Worm (Caenorhabditis elegans) whole organism, mixed stage, embryonic: ENCODE measurements around the gene F19B10.6.

Experiments
- M03D4.4 ChIP-seq: sonication (generic microtip); optimal IDR thresholded peaks from 2 replicates; lab custom pipeline; 2017; ENCODE audit warnings: mild to moderate bottlenecking, missing genetic modification characterization, missing compliant biosample characterization
- bed-3 ChIP-seq: fragments of 200-800 bp; sonication (Bioruptor generic); optimal IDR thresholded peaks from 3 replicates; lab custom pipeline; 2018; ENCODE audit warnings: mild to moderate bottlenecking, missing genetic modification characterization, moderate library complexity, missing compliant biosample characterization
- ceh-83 ChIP-seq: fragments of 200-800 bp; sonication (Bioruptor generic); optimal IDR thresholded peaks from 2 replicates; lab custom pipeline; 2018; ENCODE audit warnings: mild to moderate bottlenecking, missing genetic modification characterization, missing compliant biosample characterization
- ces-1 ChIP-seq: fragments of 150-350 bp; optimal IDR thresholded peaks from 2 replicates; lab custom pipeline; 2014; ENCODE audit warnings: missing biosample characterization, missing genetic modification reagents, missing genetic modification characterization
- cnd-1 ChIP-seq: fragments of 200-800 bp; sonication (Bioruptor generic); optimal IDR thresholded peaks from 2 replicates; lab custom pipeline; 2018; ENCODE audit warnings: mild to moderate bottlenecking, missing genetic modification characterization, missing compliant biosample characterization
- drap-1 ChIP-seq: fragments of 200-800 bp; sonication (Bioruptor generic); optimal IDR thresholded peaks from 3 replicates; lab custom pipeline; 2018; ENCODE audit warnings: mild to moderate bottlenecking, missing genetic modification characterization, missing compliant biosample characterization
- elt-1 ChIP-seq: sonication (generic microtip); optimal IDR thresholded peaks from 2 replicates; lab custom pipeline; 2017; ENCODE audit warnings: missing genetic modification characterization, mild to moderate bottlenecking, missing compliant biosample characterization, antibody characterized with exemption, moderate library complexity, borderline replicate concordance; ENCODE audit not compliant: insufficient read depth
- elt-3 ChIP-seq: fragments of 150-350 bp; optimal IDR thresholded peaks from 2 replicates; lab custom pipeline; 2014; ENCODE audit warnings: missing biosample characterization, missing genetic modification characterization
- flh-1 ChIP-seq: fragments of 200-800 bp; sonication (Bioruptor generic); optimal IDR thresholded peaks from 2 replicates; lab custom pipeline; 2018; ENCODE audit warnings: mild to moderate bottlenecking, missing genetic modification characterization, moderate library complexity, missing compliant biosample characterization
- ham-2 ChIP-seq: fragments of 200-800 bp; sonication (Bioruptor generic); optimal IDR thresholded peaks from 2 replicates; lab custom pipeline; 2018; ENCODE audit warnings: mild to moderate bottlenecking, missing genetic modification characterization, missing compliant biosample characterization
- hlh-1 ChIP-seq: fragments of 150-350 bp; optimal IDR thresholded peaks from 2 replicates; lab custom pipeline; 2014; ENCODE audit warnings: missing biosample characterization, missing genetic modification reagents, missing genetic modification characterization
- lin-13 ChIP-seq: fragments of 150-350 bp; optimal IDR thresholded peaks from 2 replicates; lab custom pipeline; 2014; ENCODE audit warnings: missing biosample characterization, missing genetic modification characterization
- lin-32 ChIP-seq: fragments of 200-800 bp; sonication (Bioruptor generic); optimal IDR thresholded peaks from 2 replicates; lab custom pipeline; 2018; ENCODE audit warnings: mild to moderate bottlenecking, missing genetic modification characterization, missing compliant biosample characterization
- lsy-2 ChIP-seq: fragments of 150-350 bp; optimal IDR thresholded peaks from 2 replicates; lab custom pipeline; 2014; ENCODE audit warnings: missing biosample characterization, missing genetic modification characterization
- mep-1 ChIP-seq: fragments of 150-350 bp; optimal IDR thresholded peaks from 2 replicates; lab custom pipeline; 2017; ENCODE audit warnings: missing biosample characterization, missing genetic modification reagents, missing genetic modification characterization, inconsistent platforms
- mls-2 ChIP-seq: sonication (generic microtip); optimal IDR thresholded peaks from 2 replicates; lab custom pipeline; 2016; ENCODE audit warnings: mild to moderate bottlenecking, missing genetic modification characterization, moderate library complexity, missing compliant biosample characterization
- nhr-12 ChIP-seq: fragments of 150-350 bp; optimal IDR thresholded peaks from 2 replicates; lab custom pipeline; 2014; ENCODE audit warnings: missing biosample characterization, missing genetic modification characterization
- nhr-2 ChIP-seq: fragments of 150-350 bp; optimal IDR thresholded peaks from 2 replicates; lab custom pipeline; 2014; ENCODE audit warnings: missing biosample characterization, missing genetic modification characterization
- nhr-237 ChIP-seq: fragments of 150-350 bp; optimal IDR thresholded peaks from 2 replicates; lab custom pipeline; 2014; ENCODE audit warnings: missing biosample characterization, missing genetic modification characterization
- nhr-76 ChIP-seq: sonication (generic microtip); optimal IDR thresholded peaks from 2 replicates; lab custom pipeline; 2017; ENCODE audit warnings: missing biosample characterization, missing genetic modification characterization
- pha-4 ChIP-seq: fragments of 150-350 bp; optimal IDR thresholded peaks from 2 replicates; lab custom pipeline; 2018; ENCODE audit warnings: missing biosample characterization, missing genetic modification reagents, missing genetic modification characterization
- sem-2 ChIP-seq: fragments of 200-800 bp; sonication (Bioruptor generic); optimal IDR thresholded peaks from 2 replicates; lab custom pipeline; 2018; ENCODE audit warnings: mild to moderate bottlenecking, missing genetic modification characterization, missing compliant biosample characterization
- snpc-4 ChIP-seq: fragments of 150-350 bp; optimal IDR thresholded peaks from 2 replicates; lab custom pipeline; 2014; ENCODE audit warnings: missing biosample characterization, missing genetic modification characterization
- sptf-1 ChIP-seq: sonication (generic microtip); optimal IDR thresholded peaks from 2 replicates; lab custom pipeline; 2017; ENCODE audit warnings: mild to moderate bottlenecking, missing genetic modification characterization, moderate library complexity, missing compliant biosample characterization
- tbx-8 ChIP-seq: fragments of 200-800 bp; sonication (Bioruptor generic); optimal IDR thresholded peaks from 2 replicates; lab custom pipeline; 2018; ENCODE audit warnings: mild to moderate bottlenecking, missing genetic modification characterization, moderate library complexity, missing compliant biosample characterization
- unc-62 ChIP-seq: fragments of 150-350 bp; optimal IDR thresholded peaks from 2 replicates; lab custom pipeline; 2014; ENCODE audit warnings: missing biosample characterization, missing genetic modification reagents, missing genetic modification characterization
- zip-8 ChIP-seq: fragments of 150-350 bp; optimal IDR thresholded peaks from 2 replicates; lab custom pipeline; 2014; ENCODE audit warnings: missing biosample characterization, missing genetic modification characterization
- ztf-11 ChIP-seq: fragments of 150-350 bp; optimal IDR thresholded peaks from 2 replicates; lab custom pipeline; 2014; ENCODE audit warnings: missing biosample characterization, missing genetic modification characterization

The F19B10.6 gene

DNA sequence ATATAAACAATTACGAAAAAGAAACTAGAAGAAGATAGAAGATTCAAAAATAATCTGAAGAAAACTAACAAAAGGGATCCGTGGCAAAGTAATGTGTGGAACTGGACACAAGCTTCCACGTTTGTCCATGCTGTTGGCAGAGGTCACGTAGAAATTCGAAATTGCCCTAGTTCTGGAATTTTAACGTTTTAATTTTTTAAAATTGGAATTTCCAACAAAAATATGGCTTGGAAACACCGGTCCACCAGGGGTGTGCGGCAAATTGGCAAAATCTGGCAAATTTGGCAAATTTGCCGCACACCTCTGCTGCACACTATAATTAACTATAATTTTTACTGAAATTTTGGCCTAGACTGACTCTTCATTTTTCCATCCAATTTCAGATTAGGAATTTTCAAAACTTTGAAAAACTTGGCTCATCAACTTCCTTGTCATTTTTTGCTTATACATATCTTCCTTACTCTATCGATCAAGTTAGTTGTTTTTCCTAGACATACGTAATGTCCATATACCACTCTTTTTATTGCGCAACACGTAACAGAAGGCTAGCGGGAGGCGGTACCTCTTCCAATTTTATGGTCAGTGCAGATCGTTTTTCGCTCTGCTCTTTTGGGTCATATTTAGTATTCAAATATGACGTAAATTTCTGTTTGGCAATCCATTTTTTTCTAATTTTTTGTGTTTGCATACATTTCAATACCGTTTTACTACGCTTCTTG lies 17.8 kb upstream of the F19B10.6 start, which contains the start of gene F19B10.10:
Gene F19B10.10 (minus strand): TSS at position 51 of the 719 bp plus-strand sequence.
- TF ChIP-seq cnd-1 (tag; lab: Kevin White, UChicago) (no peak), zip-8 (peak; percentile 92), drap-1 (no peak), nhr-2 (tag; lab: Kevin White, UChicago) (no peak), snpc-4 (tag; lab: Kevin White, UChicago) (no peak)

DNA sequence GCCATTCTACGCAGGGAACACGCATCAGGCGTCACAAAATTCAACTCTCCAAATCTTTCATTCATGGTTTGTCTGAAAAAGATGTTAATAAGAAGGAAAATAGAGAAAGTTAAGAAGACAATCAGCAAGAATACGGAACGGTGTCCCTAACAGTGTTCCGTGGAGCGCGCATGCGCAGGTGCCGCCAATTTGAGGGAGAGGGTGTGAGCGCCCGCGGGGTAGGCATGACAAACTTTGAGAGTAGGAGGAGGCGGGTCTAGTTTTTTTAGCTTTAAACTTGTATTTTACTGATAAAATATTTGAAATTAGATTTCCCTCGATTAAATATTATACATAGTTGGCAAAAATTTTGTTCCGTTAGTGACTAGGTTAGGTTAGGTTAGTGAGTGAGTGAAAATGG lies 16.7 kb upstream of the F19B10.6 start:
- no peak for TF ChIP-seq mep-1 (tag; lab: Kevin White, UChicago)
- TF ChIP-seq lin-32 = no peak
- TF ChIP-seq snpc-4 (tag; lab: Kevin White, UChicago) = no peak
- no peak for TF ChIP-seq flh-1 (GFP tag; lab: Kevin White, UChicago)
- TF ChIP-seq lsy-2 = no peak
- no peak for TF ChIP-seq pha-4
- TF ChIP-seq hlh-1 (tag; lab: Kevin White, UChicago) = no peak

DNA sequence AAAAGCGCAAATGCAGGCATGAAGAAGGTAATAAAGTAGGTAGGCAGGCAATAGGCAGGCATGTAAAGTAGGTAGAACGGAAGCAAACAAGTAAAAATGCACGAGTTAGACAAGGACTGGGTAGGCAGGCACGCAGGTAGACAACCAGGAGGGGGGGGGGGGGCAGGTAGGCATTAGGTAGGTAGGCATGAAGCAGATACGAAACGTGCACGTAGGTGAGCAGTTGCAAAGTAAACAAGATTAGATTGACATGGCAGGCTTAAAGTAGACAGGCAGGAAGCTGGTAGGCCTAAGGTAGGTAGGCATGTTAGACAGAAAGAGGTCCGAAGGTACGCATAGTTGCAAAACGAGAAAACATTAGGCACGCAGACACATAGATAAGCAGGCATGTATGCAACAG lies 15.3 kb upstream of the F19B10.6 start:
- TF ChIP-seq ham-2 (no peak), nhr-237 (no peak), ceh-83 (no peak)

DNA sequence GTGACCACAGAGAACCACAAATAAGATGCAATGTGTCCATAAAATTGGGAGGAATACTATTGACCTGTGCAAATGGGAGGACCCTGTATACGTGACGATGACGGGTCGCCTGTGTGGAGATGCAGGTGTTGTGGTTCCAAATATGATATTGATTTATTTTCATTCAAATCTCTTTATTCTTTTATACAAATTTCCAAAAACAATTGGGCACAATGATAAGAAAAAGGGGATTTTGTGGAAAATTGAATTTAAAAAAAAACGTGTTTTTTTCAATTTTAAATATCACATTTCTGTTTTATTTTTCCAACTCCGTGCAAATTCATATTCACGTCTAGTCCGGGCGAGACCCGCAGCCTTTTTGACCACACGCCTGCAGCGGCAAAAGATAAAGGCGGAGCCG lies 11.5 kb upstream of the F19B10.6 start, which contains the start of gene F19B10.2:
Gene F19B10.2 (plus strand): TSS at position 301 of the 400 bp plus-strand sequence.
- no peak for TF ChIP-seq ham-2
- TF ChIP-seq M03D4.4 = no peak
- no peak for TF ChIP-seq zip-8
- no peak for TF ChIP-seq ces-1 (GFP tag; lab: Kevin White, UChicago)
- TF ChIP-seq nhr-76 (tag; lab: Kevin White, UChicago) = no peak
- no peak for TF ChIP-seq drap-1
- TF ChIP-seq pha-4 = no peak
- TF ChIP-seq bed-3 = no peak
- no peak for TF ChIP-seq hlh-1 (tag; lab: Kevin White, UChicago)
- no peak for TF ChIP-seq snpc-4 (tag; lab: Kevin White, UChicago)
- no peak for TF ChIP-seq elt-3 (tag; lab: Kevin White, UChicago)
- TF ChIP-seq unc-62 (GFP tag; lab: Kevin White, UChicago) = no peak
- TF ChIP-seq nhr-12 (tag; lab: Kevin White, UChicago) = no peak
- no peak for TF ChIP-seq tbx-8
- TF ChIP-seq, all 35 proteins: peak for 0

DNA sequence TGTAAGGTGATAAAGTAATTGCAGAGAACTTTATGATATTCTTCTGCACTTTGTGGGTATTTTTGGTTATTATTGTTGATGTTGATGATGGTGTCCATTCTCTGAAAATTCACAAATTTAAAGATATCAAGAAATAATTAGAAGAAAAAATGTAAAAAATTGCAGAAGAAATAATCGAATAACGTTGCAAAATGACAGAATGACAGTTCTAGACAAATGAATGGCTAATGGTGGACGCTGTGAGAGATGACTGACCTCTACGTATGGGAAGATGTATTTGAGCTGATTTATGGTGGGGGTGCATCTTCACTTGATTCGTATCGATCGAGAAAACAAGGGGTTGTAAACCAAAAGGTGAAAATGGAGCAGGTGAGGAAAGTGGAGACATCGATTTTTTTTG lies 9.8 kb upstream of the F19B10.6 start, which contains the start of gene sea-1:
Gene sea-1 (minus strand): TSS at position 101 of the 400 bp plus-strand sequence.
- TF ChIP-seq mls-2 (tag; lab: Kevin White, UChicago) (no peak), M03D4.4 (no peak), lin-13 (no peak), lin-32 (no peak), sem-2 (GFP tag; lab: Kevin White, UChicago) (no peak), nhr-76 (tag; lab: Kevin White, UChicago) (no peak), nhr-2 (tag; lab: Kevin White, UChicago) (no peak), sptf-1 (no peak), ztf-11 (no peak), nhr-12 (tag; lab: Kevin White, UChicago) (no peak), tbx-8 (no peak), drap-1 (no peak), elt-1 (tag; lab: Kevin White, UChicago) (no peak), ham-2 (no peak), pha-4 (no peak)

DNA sequence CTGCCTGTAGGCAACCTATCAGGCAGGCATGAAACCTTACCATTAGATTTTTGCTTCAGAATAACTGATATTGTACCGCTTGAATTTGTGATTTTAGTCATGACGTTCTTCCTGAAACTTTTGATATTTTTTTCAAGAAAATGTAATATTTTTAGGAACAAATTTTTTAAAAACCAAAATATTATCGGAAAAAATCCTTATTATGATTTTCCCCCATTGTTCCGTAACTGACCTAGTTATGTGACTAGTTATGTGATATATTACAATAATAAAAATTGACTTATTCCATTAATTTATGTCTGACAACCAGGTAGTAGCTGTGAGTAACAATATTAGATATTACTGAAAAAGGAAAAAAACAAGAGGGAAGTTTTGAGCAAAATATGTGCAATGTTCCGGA lies 7.3 kb upstream of the F19B10.6 start, which contains the start of gene srx-98:
Gene srx-98 (minus strand): TSS at position 101 of the 400 bp plus-strand sequence.
- TF ChIP-seq bed-3 (no peak), nhr-12 (tag; lab: Kevin White, UChicago) (no peak), nhr-76 (tag; lab: Kevin White, UChicago) (no peak)
- TF ChIP-seq, all 35 proteins: peak for 0
